Fruit fly (Drosophila melanogaster) whole organism, adult: Measurements from ENCODE around the gene bora.

Experiments used
- CG11617 ChIP-seq: fragments of 200-800 bp; sonication (Bioruptor generic); optimal IDR thresholded peaks from 2 replicates; lab custom pipeline; 2017; ENCODE audit warnings: mild to moderate bottlenecking, missing biosample characterization, missing genetic modification reagents, missing genetic modification characterization
- CG12768 ChIP-seq: fragments of 200-800 bp; sonication (Bioruptor generic); optimal IDR thresholded peaks from 2 replicates; lab custom pipeline; 2017; ENCODE audit warnings: missing biosample characterization, missing genetic modification characterization, mild to moderate bottlenecking, moderate library complexity, missing genetic modification reagents
- CG14711 ChIP-seq: fragments of 200-800 bp; sonication (Bioruptor generic); optimal IDR thresholded peaks from 2 replicates; lab custom pipeline; 2018; ENCODE audit warnings: missing biosample characterization, mild to moderate bottlenecking, missing genetic modification characterization, moderate library complexity
- CG1620 ChIP-seq: fragments of 200-800 bp; sonication (Bioruptor generic); optimal IDR thresholded peaks from 2 replicates; lab custom pipeline; 2016; ENCODE audit warnings: missing biosample characterization, missing genetic modification characterization
- CG33017 ChIP-seq: fragments of 200-800 bp; sonication (Bioruptor generic); optimal IDR thresholded peaks from 2 replicates; lab custom pipeline; 2018; ENCODE audit warnings: missing biosample characterization, mild to moderate bottlenecking, missing genetic modification characterization, moderate library complexity
- CG5204 ChIP-seq: fragments of 200-800 bp; sonication (Bioruptor generic); optimal IDR thresholded peaks from 2 replicates; lab custom pipeline; 2016; ENCODE audit warnings: missing biosample characterization, missing genetic modification characterization
- CG7045 ChIP-seq: fragments of 200-800 bp; sonication (Bioruptor generic); optimal IDR thresholded peaks from 2 replicates; lab custom pipeline; 2017; ENCODE audit warnings: missing biosample characterization, mild to moderate bottlenecking, missing genetic modification characterization
- CG7101 ChIP-seq: fragments of 200-800 bp; sonication (Bioruptor generic); optimal IDR thresholded peaks from 2 replicates; lab custom pipeline; 2018; ENCODE audit warnings: missing biosample characterization, mild to moderate bottlenecking, missing genetic modification characterization, moderate library complexity
- Clk ChIP-seq: fragments of 200-800 bp; sonication (Bioruptor generic); optimal IDR thresholded peaks from 2 replicates; lab custom pipeline; 2017; ENCODE audit warnings: missing biosample characterization, missing genetic modification characterization
- Crg-1 ChIP-seq: fragments of 200-800 bp; sonication (Bioruptor generic); optimal IDR thresholded peaks from 2 replicates; lab custom pipeline; 2016; ENCODE audit warnings: missing biosample characterization, missing genetic modification characterization
- Hr96 ChIP-seq: fragments of 200-800 bp; sonication (Bioruptor generic); optimal IDR thresholded peaks from 2 replicates; lab custom pipeline; 2016; ENCODE audit warnings: missing biosample characterization, missing genetic modification characterization
- Mnt ChIP-seq: fragments of 200-800 bp; sonication (Bioruptor generic); optimal IDR thresholded peaks from 2 replicates; lab custom pipeline; 2016; ENCODE audit warnings: missing biosample characterization, mild to moderate bottlenecking, missing genetic modification characterization
- bab1 ChIP-seq: fragments of 200-800 bp; sonication (Bioruptor generic); optimal IDR thresholded peaks from 3 replicates; lab custom pipeline; 2019; ENCODE audit warnings: missing biosample characterization, mild to moderate bottlenecking, missing genetic modification characterization, moderate library complexity
- cic ChIP-seq: fragments of 200-800 bp; sonication (Bioruptor generic); optimal IDR thresholded peaks from 2 replicates; lab custom pipeline; 2017; ENCODE audit warnings: missing biosample characterization, mild to moderate bottlenecking, missing genetic modification characterization, moderate library complexity
- cnc ChIP-seq, 2 experiments: fragments of >200 bp; optimal IDR thresholded peaks; 2 replicates each; lab custom pipeline; 2017
- kay ChIP-seq: fragments of 200-800 bp; sonication (Bioruptor generic); peaks from one replicate; lab custom pipeline; 2016; ENCODE audit warnings: missing biosample characterization, missing genetic modification characterization, borderline replicate concordance
- ovo ChIP-seq: fragments of 200-800 bp; sonication (Bioruptor generic); optimal IDR thresholded peaks from 2 replicates; lab custom pipeline; 2016; ENCODE audit warnings: missing biosample characterization, missing genetic modification characterization
- pad ChIP-seq: fragments of 200-800 bp; sonication (Bioruptor generic); optimal IDR thresholded peaks from 3 replicates; lab custom pipeline; 2017; ENCODE audit warnings: missing biosample characterization, missing genetic modification characterization, mild to moderate bottlenecking, moderate library complexity, missing genetic modification reagents
- tj ChIP-seq: fragments of 200-800 bp; sonication (Bioruptor generic); optimal IDR thresholded peaks from 3 replicates; lab custom pipeline; 2017; ENCODE audit warnings: missing biosample characterization, mild to moderate bottlenecking, missing genetic modification characterization, moderate library complexity
- toe ChIP-seq: fragments of 200-800 bp; sonication (Bioruptor generic); optimal IDR thresholded peaks from 2 replicates; lab custom pipeline; 2016; ENCODE audit warnings: missing biosample characterization, missing genetic modification characterization

Gene bora

dm6 chr3L:18672986-18673633 lies 50.6 kb downstream of the bora start, which contains the start of gene Capr:
TSS of gene Capr (minus strand) at chr3L:18673324.
- TF ChIP-seq CG11617 (GFP tag; lab: Kevin White, UChicago), result no peak
- no peak for TF ChIP-seq ovo
- TF ChIP-seq tj (GFP tag; lab: Kevin White, UChicago), result no peak
- TF ChIP-seq CG33017, result peak; percentile 12
- TF ChIP-seq CG1620 (GFP tag; lab: Kevin White, UChicago), result peak; percentile 58
- TF ChIP-seq CG12768, result peak; percentile 41
- TF ChIP-seq CG14711 (tag; lab: Kevin White, UChicago), result peak; percentile 1
- TF ChIP-seq pad (GFP tag; lab: Kevin White, UChicago), result peak; percentile 29
- TF ChIP-seq cnc (optimal IDR thresholded peaks at IDR 0.05; lab: Kevin White, UChicago), result no peak
- TF ChIP-seq kay (GFP tag; lab: Kevin White, UChicago), result no peak
- peak; percentile 47 for TF ChIP-seq bab1 (GFP tag; lab: Kevin White, UChicago)
- peak; percentile 43 for TF ChIP-seq Mnt (GFP tag; lab: Kevin White, UChicago)
- no peak for TF ChIP-seq Clk (GFP tag; lab: Kevin White, UChicago)
- TF ChIP-seq CG5204 (GFP tag; lab: Kevin White, UChicago), result no peak
- TF ChIP-seq CG7045 (GFP tag; lab: Kevin White, UChicago), result no peak
- peak; percentile 31 for TF ChIP-seq CG7101 (tag; lab: Kevin White, UChicago)
- peak; percentile 61 for TF ChIP-seq Hr96 (GFP tag; lab: Kevin White, UChicago)
- peak; percentile 31 for TF ChIP-seq Crg-1 (GFP tag; lab: Kevin White, UChicago)
- TF ChIP-seq toe, result peak; percentile 24
- peak; percentile 4 for TF ChIP-seq cic
